Worm (Caenorhabditis elegans) whole organism, young adult: ENCODE measurements around the gene F27D9.2.

Experiments
- C06A6.2 ChIP-seq: fragments of 200-800 bp; sonication (Bioruptor generic); conservative IDR thresholded peaks from 2 replicates; pipeline ENCODE4 v1.3.6; 2022; ENCODE audit warnings: missing genetic modification characterization, missing compliant biosample characterization
- F22D6.2 ChIP-seq: sonication (generic microtip); optimal IDR thresholded peaks from 2 replicates; lab custom pipeline; 2016; ENCODE audit warnings: mild to moderate bottlenecking, missing genetic modification characterization, missing compliant biosample characterization
- F23B12.7 ChIP-seq: sonication (generic microtip); optimal IDR thresholded peaks from 2 replicates; lab custom pipeline; 2017; ENCODE audit warnings: missing genetic modification characterization, mild to moderate bottlenecking, missing compliant biosample characterization, antibody characterized with exemption, moderate library complexity; ENCODE audit not compliant: insufficient read depth
- F39B2.1 ChIP-seq: fragments of 200-800 bp; sonication (Bioruptor generic); IDR thresholded peaks from 2 replicates; pipeline ENCODE4 v1.3.6; 2022; ENCODE audit warnings: missing genetic modification reagents, missing genetic modification characterization, missing compliant biosample characterization
- F57A8.1 ChIP-seq: fragments of 200-800 bp; sonication (Bioruptor generic); optimal IDR thresholded peaks from 2 replicates; lab custom pipeline; 2018; ENCODE audit warnings: mild to moderate bottlenecking, missing genetic modification characterization, moderate library complexity, missing compliant biosample characterization
- F57C9.4 ChIP-seq: sonication (generic microtip); optimal IDR thresholded peaks from 2 replicates; lab custom pipeline; 2017; ENCODE audit warnings: mild to moderate bottlenecking, missing genetic modification characterization, missing compliant biosample characterization
- T26A5.8 ChIP-seq: sonication (generic microtip); optimal IDR thresholded peaks from 2 replicates; lab custom pipeline; 2016; ENCODE audit warnings: missing genetic modification characterization, missing compliant biosample characterization
- Y53G8AR.9 ChIP-seq: fragments of 200-800 bp; sonication (Bioruptor generic); conservative IDR thresholded peaks from 2 replicates; pipeline ENCODE4 v1.3.6; 2022; ENCODE audit warnings: missing genetic modification reagents, missing genetic modification characterization, missing compliant biosample characterization
- akir-1 ChIP-seq: fragments of 200-800 bp; sonication (Bioruptor generic); optimal IDR thresholded peaks from 2 replicates; lab custom pipeline; 2018; ENCODE audit warnings: mild to moderate bottlenecking, missing genetic modification characterization, moderate library complexity, missing compliant biosample characterization
- ama-1 ChIP-seq, 3 experiments: fragments of 150-350 bp in 1 of 3; sonication (generic microtip) in 2 of 3; optimal IDR thresholded peaks; 2 replicates each; lab custom pipeline; 2014 to 2018; ENCODE audit warnings: missing biosample characterization in 2 of 3, missing genetic modification characterization in 2 of 3, missing genetic modification reagents in 2 of 3
- athp-1 ChIP-seq: sonication (generic microtip); optimal IDR thresholded peaks from 2 replicates; lab custom pipeline; 2017; ENCODE audit warnings: mild to moderate bottlenecking, missing genetic modification characterization, missing compliant biosample characterization
- attf-3 ChIP-seq: fragments of 200-800 bp; sonication (Bioruptor generic); conservative IDR thresholded peaks from 2 replicates; pipeline ENCODE4 v1.3.6; 2022; ENCODE audit warnings: missing genetic modification reagents, missing genetic modification characterization, missing compliant biosample characterization
- attf-6 ChIP-seq: fragments of 200-800 bp; sonication (Bioruptor generic); IDR thresholded peaks from 2 replicates; pipeline ENCODE4 v1.3.6; 2022; ENCODE audit warnings: missing genetic modification reagents, missing genetic modification characterization, missing compliant biosample characterization
- bed-1 ChIP-seq: fragments of 200-800 bp; sonication (Bioruptor generic); IDR thresholded peaks from 2 replicates; pipeline ENCODE4 v1.3.6; 2022; ENCODE audit warnings: missing genetic modification reagents, missing genetic modification characterization, missing compliant biosample characterization
- bed-2 ChIP-seq: fragments of 200-800 bp; sonication (Bioruptor generic); IDR thresholded peaks from 2 replicates; pipeline ENCODE4 v1.3.6; 2022; ENCODE audit warnings: missing genetic modification reagents, missing genetic modification characterization, missing compliant biosample characterization
- cebp-1 ChIP-seq, 2 experiments: fragments of 200-800 bp in 1 of 2; sonication (Bioruptor generic) in 1 of 2; sonication (generic microtip) in 1 of 2; IDR thresholded peaks in 1 of 2; optimal IDR thresholded peaks in 1 of 2; 2 replicates each; pipeline versions ENCODE4 v1.3.6 to Lab custom; 2017 to 2022; ENCODE audit warnings: missing compliant biosample characterization in 2 of 2, missing genetic modification characterization in 2 of 2, mild to moderate bottlenecking in 1 of 2, missing genetic modification reagents in 1 of 2, moderate library complexity in 1 of 2
- cebp-2 ChIP-seq: fragments of 200-800 bp; sonication (Bioruptor generic); IDR thresholded peaks from 2 replicates; pipeline ENCODE4 v1.3.6; 2022; ENCODE audit warnings: missing genetic modification characterization, missing compliant biosample characterization
- ceh-100 ChIP-seq: fragments of 200-800 bp; sonication (Bioruptor generic); IDR thresholded peaks from 2 replicates; pipeline ENCODE4 v1.3.6; 2022; ENCODE audit warnings: missing genetic modification reagents, missing genetic modification characterization, missing compliant biosample characterization
- ceh-27 ChIP-seq: fragments of 200-800 bp; sonication (Bioruptor generic); optimal IDR thresholded peaks from 2 replicates; lab custom pipeline; 2018; ENCODE audit warnings: mild to moderate bottlenecking, missing genetic modification characterization, moderate library complexity, missing compliant biosample characterization
- ceh-58 ChIP-seq: fragments of 200-800 bp; sonication (Bioruptor generic); IDR thresholded peaks from 2 replicates; pipeline ENCODE4 v1.3.6; 2022; ENCODE audit warnings: missing genetic modification characterization, missing compliant biosample characterization
- dpl-1 ChIP-seq: fragments of 150-350 bp; optimal IDR thresholded peaks from 2 replicates; lab custom pipeline; 2014; ENCODE audit warnings: missing biosample characterization, missing genetic modification reagents, missing genetic modification characterization
- efl-1 ChIP-seq: fragments of 150-350 bp; optimal IDR thresholded peaks from 2 replicates; lab custom pipeline; 2014; ENCODE audit warnings: missing biosample characterization, missing genetic modification reagents, missing genetic modification characterization
- hlh-12 ChIP-seq: sonication (generic microtip); optimal IDR thresholded peaks from 2 replicates; lab custom pipeline; 2016; ENCODE audit warnings: missing genetic modification characterization, missing compliant biosample characterization
- hlh-26 ChIP-seq: fragments of 200-800 bp; sonication (Bioruptor generic); conservative IDR thresholded peaks from 2 replicates; pipeline ENCODE4 v1.3.6; 2022; ENCODE audit warnings: missing genetic modification reagents, missing genetic modification characterization, missing compliant biosample characterization
- hmg-1.2 ChIP-seq: fragments of 200-800 bp; sonication (Bioruptor generic); IDR thresholded peaks from 2 replicates; pipeline ENCODE4 v1.3.6; 2022; ENCODE audit warnings: missing genetic modification reagents, missing genetic modification characterization, missing compliant biosample characterization
- lsy-27 ChIP-seq: sonication (generic microtip); optimal IDR thresholded peaks from 2 replicates; lab custom pipeline; 2017; ENCODE audit warnings: missing genetic modification characterization, mild to moderate bottlenecking, missing compliant biosample characterization, antibody characterized with exemption, missing genotype, borderline replicate concordance; ENCODE audit not compliant: insufficient read depth
- mcd-1 ChIP-seq: fragments of 200-800 bp; sonication (Bioruptor generic); IDR thresholded peaks from 2 replicates; pipeline ENCODE4 v1.3.6; 2022; ENCODE audit warnings: missing genetic modification reagents, missing genetic modification characterization, missing compliant biosample characterization
- nfya-2 ChIP-seq: fragments of 200-800 bp; sonication (Bioruptor generic); IDR thresholded peaks from 2 replicates; pipeline ENCODE4 v1.3.6; 2022; ENCODE audit warnings: missing genetic modification reagents, missing genetic modification characterization, missing compliant biosample characterization
- nhr-80 ChIP-seq: sonication (generic microtip); optimal IDR thresholded peaks from 2 replicates; lab custom pipeline; 2016; ENCODE audit warnings: missing genetic modification characterization, missing compliant biosample characterization
- rec-8 ChIP-seq, 2 experiments: sonication (generic microtip); optimal IDR thresholded peaks; 2 replicates each; lab custom pipeline; 2016; ENCODE audit warnings: mild to moderate bottlenecking in 2 of 2, missing genetic modification characterization in 2 of 2, missing genetic modification reagents in 2 of 2, missing genotype in 2 of 2, missing biosample characterization in 1 of 2, missing compliant biosample characterization in 1 of 2, moderate library complexity in 1 of 2
- snpc-1.3 ChIP-seq: sonication (generic microtip); optimal IDR thresholded peaks from 2 replicates; lab custom pipeline; 2017; ENCODE audit warnings: missing genetic modification characterization, mild to moderate bottlenecking, missing compliant biosample characterization, antibody characterized with exemption, moderate library complexity, missing genotype, missing genetic modification reagents; ENCODE audit not compliant: insufficient read depth
- snpc-4 ChIP-seq, 5 experiments: fragments of 150-350 bp in 1 of 5; sonication (generic microtip) in 4 of 5; optimal IDR thresholded peaks; 2 replicates each; lab custom pipeline; 2014 to 2018; ENCODE audit warnings: missing genetic modification characterization in 5 of 5, missing biosample characterization in 3 of 5, antibody characterized with exemption in 2 of 5, mild to moderate bottlenecking in 2 of 5, missing compliant biosample characterization in 2 of 5, missing genotype in 2 of 5, moderate library complexity in 2 of 5, missing genetic modification reagents in 1 of 5
- sptf-2 ChIP-seq: fragments of 200-800 bp; sonication (Bioruptor generic); optimal IDR thresholded peaks from 2 replicates; lab custom pipeline; 2018; ENCODE audit warnings: mild to moderate bottlenecking, missing genetic modification characterization, missing compliant biosample characterization
- tbp1 ChIP-seq: fragments of 200-800 bp; sonication (Bioruptor generic); optimal IDR thresholded peaks from 2 replicates; lab custom pipeline; 2018; ENCODE audit warnings: mild to moderate bottlenecking, missing genetic modification characterization, missing compliant biosample characterization
- ztf-22 ChIP-seq: fragments of 200-800 bp; sonication (Bioruptor generic); optimal IDR thresholded peaks from 2 replicates; lab custom pipeline; 2018; ENCODE audit warnings: mild to moderate bottlenecking, missing genetic modification characterization, moderate library complexity, missing compliant biosample characterization
- ztf-26 ChIP-seq: sonication (generic microtip); optimal IDR thresholded peaks from 2 replicates; lab custom pipeline; 2017; ENCODE audit warnings: missing genetic modification characterization, missing compliant biosample characterization

The F27D9.2 gene

DNA sequence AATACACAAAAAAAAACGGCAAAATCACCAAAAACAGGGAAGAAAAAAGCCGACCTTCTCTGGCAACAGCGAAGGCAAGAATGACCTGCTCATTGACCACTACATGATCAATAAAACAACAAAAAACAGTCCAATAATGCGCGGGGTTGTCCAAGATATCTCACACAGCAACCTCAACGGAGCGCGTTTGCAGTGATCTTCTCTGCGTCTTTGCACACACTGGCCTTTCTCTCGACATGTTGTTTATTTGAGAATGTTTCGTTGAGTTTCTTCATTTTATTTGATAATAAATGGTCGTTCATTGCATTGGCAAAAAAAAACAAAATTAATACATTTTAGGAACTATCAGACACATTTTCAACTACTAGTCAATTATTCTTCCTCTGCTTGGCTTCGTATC, 11.2 kb upstream of the F27D9.2 start:
- TF ChIP-seq ama-1 (optimal IDR thresholded peaks at IDR 0.05; lab: Kevin White, UChicago) (peak; percentile 34), ama-1 (GFP tag; optimal IDR thresholded peaks at IDR 0.05; lab: Kevin White, UChicago) (no peak), nhr-80 (peak; percentile 45), F57C9.4 (tag; lab: Kevin White, UChicago) (no peak), snpc-1.3 (tag; lab: Kevin White, UChicago) (no peak), mcd-1 (GFP tag; lab: Robert Waterston, UW) (peak; percentile 63), rec-8 (tag; optimal IDR thresholded peaks at IDR 0.05; lab: Kevin White, UChicago) (no peak), F57A8.1 (GFP tag; lab: Kevin White, UChicago) (no peak), ztf-26 (tag; lab: Kevin White, UChicago) (peak; percentile 6), cebp-2 (GFP tag; lab: Robert Waterston, UW) (no peak), hmg-1.2 (peak; percentile 17; the same call in 1 of the 2 replicates), nfya-2 (GFP tag; lab: Robert Waterston, UW) (no peak), F23B12.7 (tag; lab: Kevin White, UChicago) (peak; percentile 24), lsy-27 (no peak), efl-1 (peak; percentile 25), tbp1 (GFP tag; lab: Kevin White, UChicago) (peak; percentile 6), C06A6.2 (0 out of 2 replicates have a peak, but pooled peaks have one; percentile 25), ceh-27 (peak; percentile 13)

DNA sequence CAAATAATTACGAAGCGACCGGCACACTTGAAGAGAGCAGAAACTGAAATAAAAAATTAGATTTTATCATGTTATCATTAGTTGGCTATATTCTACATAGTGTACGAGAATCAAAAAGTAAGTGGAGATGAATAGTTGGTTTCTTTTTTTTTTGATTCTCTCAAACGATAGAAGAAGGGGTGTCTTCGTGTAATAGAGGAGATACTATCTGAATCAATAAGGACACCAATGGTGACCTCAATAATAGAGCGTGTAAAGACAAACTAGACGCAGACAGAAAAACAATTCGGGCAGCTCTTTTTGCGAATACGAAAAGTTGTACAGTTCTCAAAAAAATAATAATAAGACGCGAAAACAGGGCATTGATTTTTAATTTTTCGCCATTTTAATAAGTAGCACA, 10.3 kb upstream of the F27D9.2 start:
- TF ChIP-seq akir-1 (no peak), ztf-22 (GFP tag; lab: Kevin White, UChicago) (no peak), mcd-1 (GFP tag; lab: Robert Waterston, UW) (no peak), T26A5.8 (tag; lab: Kevin White, UChicago) (no peak), hlh-26 (GFP tag; lab: Robert Waterston, UW) (no peak), ceh-100 (GFP tag; lab: Robert Waterston, UW) (no peak), F39B2.1 (GFP tag; lab: Robert Waterston, UW) (no peak), ama-1 (optimal IDR thresholded peaks at IDR 0.05; lab: Kevin White, UChicago) (no peak), ama-1 (GFP tag; optimal IDR thresholded peaks at IDR 0.05; lab: Kevin White, UChicago) (no peak)

DNA sequence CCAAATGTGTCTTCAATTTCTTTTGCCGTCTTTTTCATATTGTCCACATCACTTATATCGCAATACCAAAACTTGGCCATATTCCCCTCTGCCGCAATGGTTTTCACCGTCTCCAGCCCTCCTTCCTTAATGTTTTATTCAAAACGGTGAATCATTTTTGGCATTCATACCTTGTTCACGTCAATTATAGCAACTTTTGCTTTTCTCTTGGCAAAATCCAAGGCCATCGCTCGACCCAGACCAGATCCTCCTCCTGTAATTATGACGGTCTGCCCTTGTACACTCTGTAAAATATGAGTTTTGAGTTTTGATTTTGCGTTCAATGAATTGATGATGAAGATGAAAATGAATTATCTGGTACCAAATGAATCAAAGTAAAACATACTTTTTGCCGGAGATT, 8.4 kb upstream of the F27D9.2 start:
- TF ChIP-seq bed-1 (GFP tag; lab: Robert Waterston, UW), result no peak
- TF ChIP-seq ceh-58, result no peak
- TF ChIP-seq hlh-12, result no peak
- no peak for TF ChIP-seq dpl-1 (GFP tag; lab: Kevin White, UChicago)
- no peak for TF ChIP-seq Y53G8AR.9 (GFP tag; lab: Robert Waterston, UW)
- no peak for TF ChIP-seq bed-2 (GFP tag; lab: Robert Waterston, UW)
- no peak for TF ChIP-seq akir-1
- no peak for TF ChIP-seq attf-3
- no peak for TF ChIP-seq cebp-1 (GFP tag; IDR thresholded peaks at IDR 0.05; lab: Robert Waterston, UW)
- TF ChIP-seq cebp-1 (tag; optimal IDR thresholded peaks at IDR 0.05; lab: Kevin White, UChicago), result no peak
- no peak for TF ChIP-seq sptf-2
- TF ChIP-seq F22D6.2 (tag; lab: Kevin White, UChicago), result no peak
- TF ChIP-seq athp-1 (tag; lab: Kevin White, UChicago), result no peak
- TF ChIP-seq attf-6 (GFP tag; lab: Robert Waterston, UW), result no peak
- no peak for TF ChIP-seq snpc-4 (GFP tag; optimal IDR thresholded peaks at IDR 0.05; lab: Kevin White, UChicago)
- no peak for TF ChIP-seq snpc-4 (tag; optimal IDR thresholded peaks at IDR 0.05; lab: Kevin White, UChicago)
